Worm (Caenorhabditis elegans): ENCODE measurements around the gene his-16.

his-16 gene

DNA sequence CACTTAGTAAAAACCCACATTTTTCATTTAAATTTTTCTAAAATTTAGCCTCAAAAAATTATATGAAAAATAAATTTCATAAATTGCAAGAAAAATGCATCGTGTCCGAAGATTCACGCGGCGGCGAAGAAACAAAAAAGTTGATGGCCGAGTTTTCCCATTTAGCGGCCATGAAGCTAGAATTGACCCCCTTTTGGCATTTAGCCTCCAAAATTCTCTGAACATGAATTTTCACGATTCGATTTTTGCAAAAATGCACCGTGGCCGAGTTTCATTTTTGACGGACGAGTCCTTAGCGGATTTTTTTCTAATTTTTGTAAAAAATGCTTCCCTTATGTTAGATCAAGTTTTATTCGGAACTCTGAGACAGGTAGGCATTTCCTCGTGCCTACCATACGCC lies 2.4 kb downstream of the his-16 start:
- TF ChIP-seq Y56A3A.18 (GFP tag; IDR thresholded peaks at IDR 0.05): no peak
- no peak for TF ChIP-seq unc-62 (GFP tag; optimal IDR thresholded peaks at IDR 0.05)
- TF ChIP-seq ztf-28 (GFP tag; IDR thresholded peaks at IDR 0.05): no peak
- TF ChIP-seq ama-1 (optimal IDR thresholded peaks at IDR 0.05): no peak
- TF ChIP-seq ama-1 (GFP tag; optimal IDR thresholded peaks at IDR 0.05): no peak
- no peak for TF ChIP-seq hmg-20 (GFP tag; IDR thresholded peaks at IDR 0.05)
- TF ChIP-seq aptf-2 (GFP tag; conservative IDR thresholded peaks at IDR 0.05): no peak
- no peak for TF ChIP-seq egl-18 (GFP tag; IDR thresholded peaks at IDR 0.05)
- no peak for TF ChIP-seq athp-1 (tag; optimal IDR thresholded peaks at IDR 0.05)
- TF ChIP-seq cebp-2 (GFP tag; IDR thresholded peaks at IDR 0.05): no peak
- no peak for TF ChIP-seq snpc-3.4 (tag; optimal IDR thresholded peaks at IDR 0.05)
- no peak for TF ChIP-seq F37B4.10 (GFP tag; IDR thresholded peaks at IDR 0.05)
- TF ChIP-seq Y67H2A.10 (GFP tag; conservative IDR thresholded peaks at IDR 0.05): no peak
- TF ChIP-seq ceh-58 (GFP tag; IDR thresholded peaks at IDR 0.05): no peak
- no peak for TF ChIP-seq Y53G8AR.9 (GFP tag; conservative IDR thresholded peaks at IDR 0.05)
- no peak for TF ChIP-seq nhr-90 (tag; optimal IDR thresholded peaks at IDR 0.05)
- no peak for TF ChIP-seq ztf-25 (GFP tag; IDR thresholded peaks at IDR 0.05)
- TF ChIP-seq T07F8.4 (tag; optimal IDR thresholded peaks at IDR 0.05): no peak

ce11 chrII:13813950-13814349 lies 4.0 kb downstream of the his-16 start:
- TF ChIP-seq F33H1.4 (GFP tag; IDR thresholded peaks at IDR 0.05) (no peak), cebp-1 (GFP tag; IDR thresholded peaks at IDR 0.05) (no peak), cebp-1 (tag; optimal IDR thresholded peaks at IDR 0.05) (peak; percentile 44), zfh-2 (GFP tag; conservative IDR thresholded peaks at IDR 0.05) (no peak), hlh-26 (GFP tag; conservative IDR thresholded peaks at IDR 0.05) (no peak), egrh-3 (GFP tag; IDR thresholded peaks at IDR 0.05) (0 out of 2 replicates have a peak, but pooled peaks have one; percentile 26), snpc-3.4 (tag; optimal IDR thresholded peaks at IDR 0.05) (no peak), egl-44 (GFP tag; IDR thresholded peaks at IDR 0.05) (peak; percentile 13; the same call in 1 of the 2 replicates), nhr-80 (tag; optimal IDR thresholded peaks at IDR 0.05) (peak; percentile 96), unc-62 (GFP tag; optimal IDR thresholded peaks at IDR 0.05) (no peak), dox-1 (GFP tag; IDR thresholded peaks at IDR 0.05) (peak; percentile 71), snpc-4 (GFP tag; optimal IDR thresholded peaks at IDR 0.05) (no peak), snpc-4 (tag; optimal IDR thresholded peaks at IDR 0.05) (peak in 1 of 4 experiments; percentile 67)

- no peak for TF ChIP-seq Y79H2A.3 (GFP tag; conservative IDR thresholded peaks at IDR 0.05)
- no peak for TF ChIP-seq snpc-4 (GFP tag; optimal IDR thresholded peaks at IDR 0.05)
- peak in 2 of 4 experiments; percentile 59 to 65 for TF ChIP-seq snpc-4 (tag; optimal IDR thresholded peaks at IDR 0.05)
- TF ChIP-seq nfyb-1 (GFP tag; IDR thresholded peaks at IDR 0.05): no peak
Measured at ce11 chrII:13813413-13813812, 4.5 kb downstream of the his-16 start.

DNA sequence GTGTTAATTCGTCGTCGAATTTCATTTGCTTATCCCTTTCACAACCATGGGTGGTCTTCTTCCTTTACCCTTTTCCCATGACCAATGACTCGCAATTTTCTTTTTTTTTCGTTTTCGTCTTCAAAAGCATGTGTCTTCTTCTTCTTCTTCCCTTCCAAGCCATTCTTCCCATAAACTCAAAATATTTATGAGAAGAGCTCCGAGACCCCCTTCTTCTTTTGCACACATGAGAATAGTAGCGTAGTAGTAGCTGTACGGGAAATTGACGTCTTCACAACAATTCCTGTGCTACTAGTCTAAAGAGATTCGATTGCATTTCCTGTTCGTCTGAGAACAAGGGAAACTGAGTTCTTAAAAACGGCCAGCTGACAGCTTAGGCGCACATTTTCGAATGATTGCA lies 5.6 kb downstream of the his-16 start:
- TF ChIP-seq hmg-1.2 (GFP tag; IDR thresholded peaks at IDR 0.05) (no peak), lin-35 (GFP tag; optimal IDR thresholded peaks at IDR 0.05) (no peak), attf-6 (GFP tag; IDR thresholded peaks at IDR 0.05) (no peak), ccch-3 (GFP tag; optimal IDR thresholded peaks at IDR 0.05) (no peak), Y53G8AR.9 (GFP tag; conservative IDR thresholded peaks at IDR 0.05) (no peak), aptf-2 (GFP tag; conservative IDR thresholded peaks at IDR 0.05) (no peak), nfya-2 (GFP tag; IDR thresholded peaks at IDR 0.05) (no peak), D2030.7 (GFP tag; IDR thresholded peaks at IDR 0.05) (no peak), egl-44 (GFP tag; IDR thresholded peaks at IDR 0.05) (no peak), egrh-3 (GFP tag; IDR thresholded peaks at IDR 0.05) (no peak), nhr-179 (tag; optimal IDR thresholded peaks at IDR 0.05) (no peak), lag-1 (GFP tag; IDR thresholded peaks at IDR 0.05) (no peak)

Data from whole organism, young adult.